Worm (Caenorhabditis elegans) whole organism, L2 larva: ENCODE measurements around the gene dhs-5.

ENCODE experiments used
- C34F6.9 ChIP-seq: fragments of 150-350 bp; optimal IDR thresholded peaks from 2 replicates; lab custom pipeline; 2014; ENCODE audit warnings: missing biosample characterization, missing genetic modification characterization
- F13H6.1 ChIP-seq: sonication (generic microtip); optimal IDR thresholded peaks from 2 replicates; lab custom pipeline; 2016; ENCODE audit warnings: missing genetic modification characterization, missing compliant biosample characterization
- ZK546.5 ChIP-seq: sonication (generic microtip); optimal IDR thresholded peaks from 2 replicates; lab custom pipeline; 2017; ENCODE audit warnings: missing biosample characterization, missing genetic modification characterization
- alr-1 ChIP-seq: fragments of 150-350 bp; optimal IDR thresholded peaks from 2 replicates; lab custom pipeline; 2014; ENCODE audit warnings: missing biosample characterization, missing genetic modification characterization
- aly-2 ChIP-seq: fragments of 150-350 bp; optimal IDR thresholded peaks from 2 replicates; lab custom pipeline; 2014; ENCODE audit warnings: missing biosample characterization, missing genetic modification characterization
- ama-1 ChIP-seq: fragments of 150-350 bp; optimal IDR thresholded peaks from 2 replicates; lab custom pipeline; 2018; ENCODE audit warnings: inconsistent platforms
- blmp-1 ChIP-seq: sonication (generic microtip); optimal IDR thresholded peaks from 2 replicates; lab custom pipeline; 2017; ENCODE audit warnings: missing genetic modification characterization, mild to moderate bottlenecking, missing compliant biosample characterization, antibody characterized with exemption, moderate library complexity; ENCODE audit not compliant: insufficient read depth
- ceh-16 ChIP-seq: fragments of 150-350 bp; optimal IDR thresholded peaks from 2 replicates; lab custom pipeline; 2014; ENCODE audit warnings: missing biosample characterization, missing genetic modification characterization
- crh-2 ChIP-seq: sonication (generic microtip); optimal IDR thresholded peaks from 2 replicates; lab custom pipeline; 2017; ENCODE audit warnings: missing biosample characterization, missing genetic modification characterization
- dmd-4 ChIP-seq: sonication (generic microtip); optimal IDR thresholded peaks from 2 replicates; lab custom pipeline; 2017; ENCODE audit warnings: missing biosample characterization, missing genetic modification characterization
- egl-27 ChIP-seq: sonication (generic microtip); optimal IDR thresholded peaks from 3 replicates; lab custom pipeline; 2017; ENCODE audit warnings: missing biosample characterization, missing genetic modification reagents, missing genetic modification characterization
- fos-1 ChIP-seq: fragments of 150-350 bp; optimal IDR thresholded peaks from 2 replicates; lab custom pipeline; 2014; ENCODE audit warnings: missing biosample characterization, missing genetic modification characterization
- lin-11 ChIP-seq: fragments of 150-350 bp; sonication (generic microtip); optimal IDR thresholded peaks from 2 replicates; lab custom pipeline; 2014; ENCODE audit warnings: missing biosample characterization, missing genetic modification characterization, inconsistent platforms, mixed read lengths
- lin-13 ChIP-seq: fragments of 150-350 bp; optimal IDR thresholded peaks from 2 replicates; lab custom pipeline; 2014; ENCODE audit warnings: missing biosample characterization, missing genetic modification reagents, missing genetic modification characterization
- lsy-2 ChIP-seq, 2 experiments: fragments of 150-350 bp in 1 of 2; sonication (generic microtip) in 1 of 2; optimal IDR thresholded peaks; 2 replicates each; lab custom pipeline; 2014 to 2017; ENCODE audit warnings: missing biosample characterization in 2 of 2, missing genetic modification characterization in 2 of 2
- mab-5 ChIP-seq: fragments of 150-350 bp; optimal IDR thresholded peaks from 2 replicates; lab custom pipeline; 2014; ENCODE audit warnings: missing biosample characterization, missing genetic modification characterization
- mbf-1 ChIP-seq: sonication (generic microtip); optimal IDR thresholded peaks from 2 replicates; lab custom pipeline; 2017; ENCODE audit warnings: missing biosample characterization, missing genetic modification characterization
- mdl-1 ChIP-seq, 2 experiments: fragments of 150-350 bp in 1 of 2; sonication (generic microtip) in 1 of 2; optimal IDR thresholded peaks; 2 replicates each; lab custom pipeline; 2017; ENCODE audit warnings: missing biosample characterization in 2 of 2, missing genetic modification characterization in 2 of 2
- nhr-10 ChIP-seq: sonication (generic microtip); optimal IDR thresholded peaks from 2 replicates; lab custom pipeline; 2017; ENCODE audit warnings: missing biosample characterization, missing genetic modification characterization
- nhr-11 ChIP-seq: fragments of 150-350 bp; optimal IDR thresholded peaks from 2 replicates; lab custom pipeline; 2014; ENCODE audit warnings: missing biosample characterization, missing genetic modification characterization
- nhr-21 ChIP-seq: fragments of 150-350 bp; optimal IDR thresholded peaks from 2 replicates; lab custom pipeline; 2014; ENCODE audit warnings: missing biosample characterization, missing genetic modification characterization
- nhr-23 ChIP-seq: fragments of 150-350 bp; optimal IDR thresholded peaks from 2 replicates; lab custom pipeline; 2014; ENCODE audit warnings: missing biosample characterization, missing genetic modification reagents, missing genetic modification characterization
- nhr-237 ChIP-seq: fragments of 150-350 bp; optimal IDR thresholded peaks from 2 replicates; lab custom pipeline; 2014; ENCODE audit warnings: missing biosample characterization, missing genetic modification characterization
- peb-1 ChIP-seq: fragments of 150-350 bp; optimal IDR thresholded peaks from 2 replicates; lab custom pipeline; 2014; ENCODE audit warnings: missing biosample characterization, missing genetic modification characterization
- skn-1 ChIP-seq: sonication (generic microtip); optimal IDR thresholded peaks from 2 replicates; lab custom pipeline; 2017; ENCODE audit warnings: missing biosample characterization, missing genetic modification characterization
- sma-3 ChIP-seq: sonication (generic microtip); optimal IDR thresholded peaks from 2 replicates; lab custom pipeline; 2016; ENCODE audit warnings: missing genetic modification reagents, missing genetic modification characterization, missing compliant biosample characterization
- snpc-4 ChIP-seq: fragments of 150-350 bp; optimal IDR thresholded peaks from 2 replicates; lab custom pipeline; 2014; ENCODE audit warnings: missing biosample characterization, missing genetic modification characterization
- unc-39 ChIP-seq: fragments of 150-350 bp; optimal IDR thresholded peaks from 2 replicates; lab custom pipeline; 2014; ENCODE audit warnings: missing biosample characterization, missing genetic modification characterization
- unc-55 ChIP-seq: fragments of 150-350 bp; sonication (generic microtip); optimal IDR thresholded peaks from 3 replicates; lab custom pipeline; 2014; ENCODE audit warnings: missing biosample characterization, missing genetic modification reagents, missing genetic modification characterization
- ztf-1 ChIP-seq: fragments of 200-800 bp; sonication (Bioruptor generic); conservative IDR thresholded peaks from 2 replicates; pipeline ENCODE4 v1.3.6; 2022; ENCODE audit warnings: missing genetic modification characterization, missing compliant biosample characterization
- ztf-11 ChIP-seq: sonication (generic microtip); optimal IDR thresholded peaks from 2 replicates; lab custom pipeline; 2017; ENCODE audit warnings: missing biosample characterization, missing genetic modification characterization
- ztf-4 ChIP-seq: fragments of 150-350 bp; optimal IDR thresholded peaks from 2 replicates; lab custom pipeline; 2014; ENCODE audit warnings: missing biosample characterization, missing genetic modification characterization

dhs-5 gene

ce11 chrII:5474946-5475345 lies 21.3 kb downstream of the dhs-5 start, which contains the start of gene ilcr-2:
Gene ilcr-2, plus strand, starts transcription at chrII:5475246.
- TF ChIP-seq ztf-4 (tag; lab: Kevin White, UChicago) (no peak), F13H6.1 (no peak), unc-39 (tag; lab: Kevin White, UChicago) (no peak), alr-1 (tag; lab: Kevin White, UChicago) (no peak), dmd-4 (tag; lab: Kevin White, UChicago) (no peak), skn-1 (no peak), ztf-11 (no peak), sma-3 (GFP tag; lab: Kevin White, UChicago) (no peak), mab-5 (no peak)

ce11 chrII:5478318-5478717 lies 24.7 kb downstream of the dhs-5 start, which contains the start of gene F56D1.1:
Gene F56D1.1, plus strand, starts transcription at chrII:5478618.
- no peak for TF ChIP-seq nhr-11 (tag; lab: Kevin White, UChicago)
- TF ChIP-seq snpc-4 (tag; lab: Kevin White, UChicago), result no peak
- no peak for TF ChIP-seq nhr-23 (tag; lab: Kevin White, UChicago)
- TF ChIP-seq ztf-11, result no peak
- TF ChIP-seq unc-55, result no peak
- TF ChIP-seq nhr-237 (tag; lab: Kevin White, UChicago), result no peak
- no peak for TF ChIP-seq peb-1 (tag; lab: Kevin White, UChicago)

- no peak for TF ChIP-seq ceh-16
- no peak for TF ChIP-seq mab-5
- TF ChIP-seq lin-13 (GFP tag; lab: Kevin White, UChicago), result no peak
- no peak for TF ChIP-seq mbf-1
- no peak for TF ChIP-seq unc-39 (tag; lab: Kevin White, UChicago)
- TF ChIP-seq C34F6.9 (tag; lab: Kevin White, UChicago), result no peak
- TF ChIP-seq nhr-10, result no peak
- no peak for TF ChIP-seq nhr-237 (tag; lab: Kevin White, UChicago)
- no peak for TF ChIP-seq ama-1 (lab: Kevin White, UChicago)
- TF ChIP-seq aly-2, result no peak
- TF ChIP-seq skn-1, result no peak
- TF ChIP-seq ztf-1 (GFP tag; lab: Robert Waterston, UW), result no peak
- no peak for TF ChIP-seq mdl-1 (tag; optimal IDR thresholded peaks at IDR 0.05; lab: Kevin White, UChicago)
- no peak for TF ChIP-seq lin-11 (tag; lab: Kevin White, UChicago)
- no peak for TF ChIP-seq alr-1 (tag; lab: Kevin White, UChicago)
- no peak for TF ChIP-seq unc-55
These were observed 28.3 kb downstream of the dhs-5 start, which contains the start of gene cal-8 for ce11 chrII:5481982-5482381. Gene cal-8, minus strand, starts transcription at chrII:5482041.

- TF ChIP-seq egl-27 (tag; lab: Kevin White, UChicago), result no peak
- TF ChIP-seq nhr-10, result no peak
- no peak for TF ChIP-seq ama-1 (lab: Kevin White, UChicago)
- TF ChIP-seq nhr-21 (tag; lab: Kevin White, UChicago), result no peak
- no peak for TF ChIP-seq ztf-4 (tag; lab: Kevin White, UChicago)
- TF ChIP-seq dmd-4 (tag; lab: Kevin White, UChicago), result no peak
- TF ChIP-seq peb-1 (tag; lab: Kevin White, UChicago), result no peak
- no peak for TF ChIP-seq crh-2 (tag; lab: Kevin White, UChicago)
- TF ChIP-seq, all 48 proteins: peak for 0
These were observed 34.2 kb downstream of the dhs-5 start, which contains the start of gene nep-5 for ce11 chrII:5487844-5488243. Gene nep-5, plus strand, starts transcription at chrII:5488144.

ce11 chrII:5494405-5494804 lies 40.8 kb downstream of the dhs-5 start, which contains the start of gene F12A10.6:
Gene F12A10.6, minus strand, starts transcription at chrII:5494505.
- TF ChIP-seq crh-2 (tag; lab: Kevin White, UChicago) (no peak), egl-27 (tag; lab: Kevin White, UChicago) (no peak), ceh-16 (no peak), ZK546.5 (no peak), fos-1 (tag; lab: Kevin White, UChicago) (no peak), mab-5 (no peak), blmp-1 (no peak), nhr-21 (tag; lab: Kevin White, UChicago) (no peak), nhr-11 (tag; lab: Kevin White, UChicago) (no peak), lsy-2 (tag; optimal IDR thresholded peaks at IDR 0.05; lab: Kevin White, UChicago) (no peak), mdl-1 (tag; optimal IDR thresholded peaks at IDR 0.05; lab: Kevin White, UChicago) (no peak)
- TF ChIP-seq, all 48 proteins: peak for 0

- no peak for TF ChIP-seq ztf-11
- peak; percentile 1 for TF ChIP-seq sma-3 (GFP tag; lab: Kevin White, UChicago)
- TF ChIP-seq fos-1 (tag; lab: Kevin White, UChicago), result peak; percentile 4
- peak; percentile 1 for TF ChIP-seq nhr-21 (tag; lab: Kevin White, UChicago)
These were observed 42.7 kb downstream of the dhs-5 start, which contains the start of gene F12A10.1 for ce11 chrII:5496375-5496774. Gene F12A10.1, plus strand, starts transcription at chrII:5496540.
